Fruit fly (Drosophila melanogaster): Measurements from ENCODE around the gene CG46460.

DNA sequence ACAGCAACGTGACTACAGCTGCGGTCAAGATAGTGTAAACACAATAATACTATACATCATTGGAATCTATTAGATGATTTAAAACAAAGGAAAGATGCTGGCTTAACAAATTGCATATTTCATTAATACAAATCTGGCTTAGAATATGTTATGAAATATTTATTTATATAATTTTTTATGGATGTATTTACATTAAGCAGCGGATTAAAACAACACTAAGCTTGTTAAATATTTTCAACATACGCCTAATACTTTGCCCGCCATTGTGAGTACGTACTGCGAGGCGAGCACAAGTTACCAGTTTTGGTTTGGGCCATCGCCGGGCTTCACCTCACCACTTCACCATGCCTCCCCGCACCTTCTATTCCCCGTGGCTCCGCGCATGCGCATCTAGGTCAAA, 42.8 kb upstream of the CG46460 start:
- TF ChIP-seq kay (GFP tag; ENCODE audit: borderline replicate concordance), result no peak
- TF ChIP-seq CG7045 (GFP tag; optimal IDR thresholded peaks at IDR 0.05), result no peak
- no peak for TF ChIP-seq CG14711 (tag; optimal IDR thresholded peaks at IDR 0.05)
- TF ChIP-seq bab1 (GFP tag; optimal IDR thresholded peaks at IDR 0.05), result no peak
- no peak for TF ChIP-seq cnc (optimal IDR thresholded peaks at IDR 0.05)
- TF ChIP-seq toe (GFP tag; optimal IDR thresholded peaks at IDR 0.05), result no peak
- no peak for TF ChIP-seq pad (GFP tag; optimal IDR thresholded peaks at IDR 0.05)
- TF ChIP-seq CG11617 (GFP tag; optimal IDR thresholded peaks at IDR 0.05), result no peak
- TF ChIP-seq CG1620 (GFP tag; optimal IDR thresholded peaks at IDR 0.05), result no peak
